Fruit fly (Drosophila melanogaster) whole organism, pupa: Measurements from ENCODE around the gene CG15772.

Experiments
- CG12605 ChIP-seq: fragments of 200-800 bp; sonication (Bioruptor generic); IDR thresholded peaks from 2 replicates; pipeline ENCODE4 v1.3.6; 2022; ENCODE audit warnings: missing biosample characterization, missing genetic modification characterization
- CG14655 ChIP-seq: fragments of 200-800 bp; sonication (Bioruptor generic); optimal IDR thresholded peaks from 3 replicates; lab custom pipeline; 2017; ENCODE audit warnings: mild to moderate bottlenecking, missing biosample characterization, missing genetic modification reagents, missing genetic modification characterization
- CG32121 ChIP-seq: fragments of 200-800 bp; sonication (Bioruptor generic); IDR thresholded peaks from 2 replicates; pipeline ENCODE4 v1.3.6; 2022; ENCODE audit warnings: missing biosample characterization, missing genetic modification characterization
- CG8159 ChIP-seq: fragments of 200-800 bp; sonication (Bioruptor generic); optimal IDR thresholded peaks from 3 replicates; lab custom pipeline; 2018; ENCODE audit warnings: missing biosample characterization, mild to moderate bottlenecking, missing genetic modification characterization, moderate library complexity
- CG8301 ChIP-seq: fragments of 200-800 bp; sonication (Bioruptor generic); optimal IDR thresholded peaks from 2 replicates; lab custom pipeline; 2018; ENCODE audit warnings: missing biosample characterization, mild to moderate bottlenecking, missing genetic modification characterization
- CG9948 ChIP-seq: fragments of 200-800 bp; sonication (Bioruptor generic); optimal IDR thresholded peaks from 2 replicates; lab custom pipeline; 2018; ENCODE audit warnings: missing biosample characterization, mild to moderate bottlenecking, missing genetic modification characterization, moderate library complexity
- D1 ChIP-seq: fragments of 200-800 bp; sonication (Bioruptor generic); optimal IDR thresholded peaks from 2 replicates; lab custom pipeline; 2018; ENCODE audit warnings: missing biosample characterization, mild to moderate bottlenecking, missing genetic modification characterization, moderate library complexity
- Pif1A ChIP-seq: fragments of 200-800 bp; sonication (Bioruptor generic); optimal IDR thresholded peaks from 3 replicates; lab custom pipeline; 2016; ENCODE audit warnings: missing biosample characterization, missing genetic modification characterization
- Pif1B ChIP-seq: fragments of 200-800 bp; sonication (Bioruptor generic); optimal IDR thresholded peaks from 3 replicates; lab custom pipeline; 2016; ENCODE audit warnings: missing biosample characterization, missing genetic modification characterization
- gl ChIP-seq: fragments of 200-800 bp; sonication (Bioruptor generic); optimal IDR thresholded peaks from 2 replicates; lab custom pipeline; 2018; ENCODE audit warnings: missing biosample characterization, mild to moderate bottlenecking, missing genetic modification characterization
- rn ChIP-seq: fragments of 200-800 bp; sonication (Bioruptor generic); IDR thresholded peaks from 2 replicates; pipeline ENCODE4 v1.3.6; 2022; ENCODE audit warnings: missing biosample characterization, missing genetic modification characterization

DNA sequence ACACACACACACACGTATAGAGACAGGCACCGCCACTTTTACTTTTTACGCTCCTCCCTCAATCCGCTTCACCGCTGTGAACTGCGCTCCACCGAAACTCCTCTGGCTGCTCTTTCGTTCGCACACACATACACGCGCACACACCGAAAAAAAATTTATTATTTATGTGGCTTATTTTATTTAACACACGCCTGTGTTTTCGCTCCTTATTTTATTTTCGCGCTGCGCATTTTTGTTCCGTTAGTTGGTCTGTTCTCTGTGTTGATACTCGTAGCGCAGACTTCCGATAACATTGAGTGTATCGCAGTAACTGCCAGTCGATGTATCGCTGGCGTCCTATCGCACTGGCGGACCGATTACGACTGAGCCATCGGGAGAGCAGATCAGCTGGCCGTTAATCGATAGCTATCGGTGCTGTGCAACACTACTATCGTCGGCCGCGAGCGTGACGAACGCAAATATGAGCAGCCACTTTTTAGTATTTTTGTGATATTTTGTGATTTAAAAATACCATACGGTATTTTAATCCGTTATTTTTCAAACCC lies 14.3 kb upstream of the CG15772 start, which contains the start of gene Snx27:
- no peak for TF ChIP-seq CG8159 (tag; lab: Kevin White, UChicago)
- TF ChIP-seq CG12605 (GFP tag; lab: Robert Waterston, UW), result peak; percentile 22; the same call in 1 of the 2 replicates
- peak; percentile 18 for TF ChIP-seq CG14655
- TF ChIP-seq CG32121, result peak; percentile 33; the same call in 1 of the 2 replicates
- TF ChIP-seq D1 (tag; lab: Kevin White, UChicago), result no peak
- TF ChIP-seq rn, result no peak
- TF ChIP-seq gl (tag; lab: Kevin White, UChicago), result no peak
- TF ChIP-seq Pif1B (GFP tag; lab: Kevin White, UChicago), result peak; percentile 1
- no peak for TF ChIP-seq CG8301 (tag; lab: Kevin White, UChicago)
- peak; percentile 6 for TF ChIP-seq Pif1A (GFP tag; lab: Kevin White, UChicago)
- TF ChIP-seq CG9948, result no peak
